Worm (Caenorhabditis elegans) whole organism, early embryonic: Measurements from ENCODE around the gene clec-172.

Experiments
- B0310.2 ChIP-seq: sonication (generic microtip); optimal IDR thresholded peaks from 2 replicates; lab custom pipeline; 2016; ENCODE audit warnings: mild to moderate bottlenecking, missing genetic modification characterization, missing compliant biosample characterization
- ama-1 ChIP-seq: fragments of 150-350 bp; optimal IDR thresholded peaks from 2 replicates; lab custom pipeline; 2014
- ceh-13 ChIP-seq: fragments of 200-800 bp; sonication (Bioruptor generic); optimal IDR thresholded peaks from 2 replicates; lab custom pipeline; 2018; ENCODE audit warnings: mild to moderate bottlenecking, missing genetic modification characterization, missing compliant biosample characterization
- flt-1 ChIP-seq: fragments of 200-800 bp; sonication (Bioruptor generic); IDR thresholded peaks from 2 replicates; pipeline ENCODE4 v1.3.6; 2022; ENCODE audit warnings: missing genetic modification characterization, missing compliant biosample characterization
- hmg-4 ChIP-seq: fragments of 200-800 bp; sonication (Bioruptor generic); optimal IDR thresholded peaks from 2 replicates; lab custom pipeline; 2018; ENCODE audit warnings: mild to moderate bottlenecking, missing genetic modification characterization, missing compliant biosample characterization
- pes-1 ChIP-seq: fragments of 200-800 bp; sonication (Bioruptor generic); IDR thresholded peaks from 2 replicates; pipeline ENCODE4 v1.3.6; 2022; ENCODE audit warnings: missing genetic modification reagents, missing genetic modification characterization, missing compliant biosample characterization
- tbx-11 ChIP-seq: fragments of 200-800 bp; sonication (Bioruptor generic); IDR thresholded peaks from 2 replicates; pipeline ENCODE4 v1.3.6; 2022; ENCODE audit warnings: missing genetic modification characterization, missing compliant biosample characterization
- tra-4 ChIP-seq: sonication (generic microtip); optimal IDR thresholded peaks from 2 replicates; lab custom pipeline; 2017; ENCODE audit warnings: missing genetic modification characterization, missing compliant biosample characterization

DNA sequence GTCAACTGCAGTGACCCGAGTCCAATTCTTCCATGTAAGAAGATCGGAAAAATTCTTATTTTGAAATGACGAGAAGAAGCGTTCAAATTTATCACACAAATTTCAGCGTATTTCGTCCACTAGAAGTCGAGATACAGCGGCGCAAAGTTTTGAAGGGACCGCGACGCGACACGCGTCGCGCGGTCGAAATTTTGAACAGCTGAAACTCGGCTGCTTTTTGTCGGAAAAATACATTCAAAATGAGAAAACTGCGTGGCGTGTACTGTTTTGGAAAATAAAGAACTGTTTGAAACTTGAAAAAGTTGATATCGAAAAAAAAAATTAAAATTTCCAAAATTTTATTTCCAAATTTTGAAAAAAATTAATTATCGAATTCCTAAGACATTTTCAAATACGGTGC is 3.5 kb downstream of the clec-172 start:
- TF ChIP-seq flt-1, result no peak
- no peak for TF ChIP-seq tra-4 (tag; lab: Kevin White, UChicago)
- no peak for TF ChIP-seq pes-1 (GFP tag; lab: Robert Waterston, UW)
- no peak for TF ChIP-seq ama-1 (lab: Kevin White, UChicago)
- no peak for TF ChIP-seq tbx-11 (GFP tag; lab: Robert Waterston, UW)
- no peak for TF ChIP-seq B0310.2 (tag; lab: Kevin White, UChicago)
- no peak for TF ChIP-seq hmg-4 (GFP tag; lab: Kevin White, UChicago)
- no peak for TF ChIP-seq ceh-13 (GFP tag; lab: Kevin White, UChicago)
